Worm (Caenorhabditis elegans) whole organism, late embryonic: Measurements from ENCODE around the gene elt-4.

ENCODE experiments used
- K02D7.2 ChIP-seq: sonication (generic microtip); optimal IDR thresholded peaks from 2 replicates; lab custom pipeline; 2017; ENCODE audit warnings: mild to moderate bottlenecking, missing genetic modification characterization, missing compliant biosample characterization
- K09A11.1 ChIP-seq: sonication (generic microtip); optimal IDR thresholded peaks from 2 replicates; lab custom pipeline; 2017; ENCODE audit warnings: antibody characterized with exemption, mild to moderate bottlenecking, missing genetic modification characterization, missing compliant biosample characterization; ENCODE audit not compliant: insufficient read depth
- T23F11.4 ChIP-seq: fragments of 200-800 bp; sonication (Bioruptor generic); optimal IDR thresholded peaks from 2 replicates; lab custom pipeline; 2018; ENCODE audit warnings: mild to moderate bottlenecking, missing genetic modification characterization, missing compliant biosample characterization
- Y22D7AL.16 ChIP-seq: sonication (generic microtip); optimal IDR thresholded peaks from 2 replicates; lab custom pipeline; 2016; ENCODE audit warnings: missing genetic modification characterization, missing compliant biosample characterization
- ceh-18 ChIP-seq: sonication (generic microtip); optimal IDR thresholded peaks from 2 replicates; lab custom pipeline; 2016; ENCODE audit warnings: missing genetic modification characterization, missing compliant biosample characterization
- ceh-22 ChIP-seq: sonication (generic microtip); optimal IDR thresholded peaks from 2 replicates; lab custom pipeline; 2017; ENCODE audit warnings: missing biosample characterization, missing genetic modification characterization
- ceh-30 ChIP-seq: fragments of 150-350 bp; optimal IDR thresholded peaks from 2 replicates; lab custom pipeline; 2014; ENCODE audit warnings: missing biosample characterization, missing genetic modification characterization
- ceh-31 ChIP-seq: sonication (generic microtip); optimal IDR thresholded peaks from 2 replicates; lab custom pipeline; 2016; ENCODE audit warnings: missing genetic modification characterization, missing compliant biosample characterization
- ceh-34 ChIP-seq: sonication (generic microtip); optimal IDR thresholded peaks from 2 replicates; lab custom pipeline; 2016; ENCODE audit warnings: mild to moderate bottlenecking, missing genetic modification characterization, missing compliant biosample characterization
- ceh-48 ChIP-seq: sonication (generic microtip); optimal IDR thresholded peaks from 2 replicates; lab custom pipeline; 2016; ENCODE audit warnings: missing genetic modification characterization, inconsistent platforms, missing compliant biosample characterization
- ceh-6 ChIP-seq: fragments of 200-800 bp; sonication (Bioruptor generic); optimal IDR thresholded peaks from 2 replicates; lab custom pipeline; 2018; ENCODE audit warnings: mild to moderate bottlenecking, missing genetic modification characterization, missing compliant biosample characterization
- dve-1 ChIP-seq: sonication (generic microtip); optimal IDR thresholded peaks from 2 replicates; lab custom pipeline; 2017; ENCODE audit warnings: antibody characterized with exemption, mild to moderate bottlenecking, missing genetic modification characterization, missing compliant biosample characterization
- elt-2 ChIP-seq: sonication (generic microtip); optimal IDR thresholded peaks from 2 replicates; lab custom pipeline; 2016; ENCODE audit warnings: missing genetic modification reagents, missing genetic modification characterization, missing compliant biosample characterization
- elt-4 ChIP-seq: sonication (generic microtip); optimal IDR thresholded peaks from 2 replicates; lab custom pipeline; 2016; ENCODE audit warnings: missing genetic modification characterization, missing compliant biosample characterization
- ets-4 ChIP-seq: sonication (generic microtip); optimal IDR thresholded peaks from 2 replicates; lab custom pipeline; 2016; ENCODE audit warnings: missing genetic modification characterization, missing compliant biosample characterization
- fax-1 ChIP-seq: sonication (generic microtip); optimal IDR thresholded peaks from 2 replicates; lab custom pipeline; 2016; ENCODE audit warnings: missing genotype, missing genetic modification characterization, missing compliant biosample characterization
- fkh-10 ChIP-seq: fragments of 150-350 bp; optimal IDR thresholded peaks from 2 replicates; lab custom pipeline; 2014; ENCODE audit warnings: missing biosample characterization, missing genetic modification reagents, missing genetic modification characterization
- gmeb-2 ChIP-seq: sonication (generic microtip); optimal IDR thresholded peaks from 2 replicates; lab custom pipeline; 2016; ENCODE audit warnings: missing genetic modification characterization, inconsistent platforms, missing compliant biosample characterization
- hlh-13 ChIP-seq: fragments of 200-800 bp; sonication (Bioruptor generic); optimal IDR thresholded peaks from 2 replicates; lab custom pipeline; 2018; ENCODE audit warnings: mild to moderate bottlenecking, missing genetic modification characterization, missing compliant biosample characterization
- hlh-30 ChIP-seq: sonication (generic microtip); optimal IDR thresholded peaks from 2 replicates; lab custom pipeline; 2017; ENCODE audit warnings: antibody characterized with exemption, missing genetic modification characterization, missing compliant biosample characterization; ENCODE audit not compliant: insufficient read depth
- hlh-6 ChIP-seq: sonication (generic microtip); optimal IDR thresholded peaks from 2 replicates; lab custom pipeline; 2016; ENCODE audit warnings: missing genotype, missing genetic modification characterization, missing compliant biosample characterization
- lim-6 ChIP-seq: sonication (generic microtip); optimal IDR thresholded peaks from 2 replicates; lab custom pipeline; 2016; ENCODE audit warnings: missing genetic modification characterization, missing compliant biosample characterization
- lin-11 ChIP-seq: fragments of 200-800 bp; sonication (Bioruptor generic); optimal IDR thresholded peaks from 2 replicates; lab custom pipeline; 2018; ENCODE audit warnings: mild to moderate bottlenecking, missing genetic modification characterization, missing compliant biosample characterization
- madf-2 ChIP-seq: sonication (generic microtip); optimal IDR thresholded peaks from 2 replicates; lab custom pipeline; 2017; ENCODE audit warnings: missing genetic modification characterization, missing compliant biosample characterization
- mec-3 ChIP-seq: sonication (generic microtip); optimal IDR thresholded peaks from 2 replicates; lab custom pipeline; 2016; ENCODE audit warnings: borderline replicate concordance, missing genetic modification characterization, missing compliant biosample characterization
- nhr-232 ChIP-seq: sonication (generic microtip); optimal IDR thresholded peaks from 2 replicates; lab custom pipeline; 2016; ENCODE audit warnings: missing genetic modification characterization, missing compliant biosample characterization
- npax-4 ChIP-seq: sonication (generic microtip); optimal IDR thresholded peaks from 2 replicates; lab custom pipeline; 2016; ENCODE audit warnings: missing genetic modification characterization, missing compliant biosample characterization
- pag-3 ChIP-seq: sonication (generic microtip); optimal IDR thresholded peaks from 2 replicates; lab custom pipeline; 2016; ENCODE audit warnings: missing compliant biosample characterization, missing genetic modification characterization, borderline replicate concordance
- pat-9 ChIP-seq: fragments of 200-800 bp; sonication (Bioruptor generic); optimal IDR thresholded peaks from 2 replicates; lab custom pipeline; 2018; ENCODE audit warnings: mild to moderate bottlenecking, missing genetic modification characterization, moderate library complexity, missing compliant biosample characterization
- pax-1 ChIP-seq: fragments of 150-350 bp; optimal IDR thresholded peaks from 2 replicates; lab custom pipeline; 2014; ENCODE audit warnings: missing biosample characterization, missing genetic modification characterization
- pqm-1 ChIP-seq: sonication (generic microtip); optimal IDR thresholded peaks from 2 replicates; lab custom pipeline; 2016; ENCODE audit warnings: missing genetic modification characterization, missing compliant biosample characterization
- pros-1 ChIP-seq: fragments of 150-350 bp; optimal IDR thresholded peaks from 2 replicates; lab custom pipeline; 2014; ENCODE audit warnings: missing biosample characterization, missing genetic modification reagents, missing genetic modification characterization
- sox-2 ChIP-seq: fragments of 200-800 bp; sonication (Bioruptor generic); IDR thresholded peaks from 2 replicates; pipeline ENCODE4 v1.3.6; 2022; ENCODE audit warnings: missing genetic modification reagents, missing genetic modification characterization, missing compliant biosample characterization
- sox-4 ChIP-seq: sonication (generic microtip); optimal IDR thresholded peaks from 2 replicates; lab custom pipeline; 2017; ENCODE audit warnings: mild to moderate bottlenecking, missing genetic modification characterization, inconsistent platforms, missing compliant biosample characterization
- tbx-7 ChIP-seq: sonication (generic microtip); optimal IDR thresholded peaks from 2 replicates; lab custom pipeline; 2016; ENCODE audit warnings: missing genotype, missing genetic modification characterization, missing compliant biosample characterization
- ttx-3 ChIP-seq: sonication (generic microtip); optimal IDR thresholded peaks from 2 replicates; lab custom pipeline; 2016; ENCODE audit warnings: missing genetic modification reagents, missing genetic modification characterization, missing compliant biosample characterization
- unc-3 ChIP-seq, 2 experiments: fragments of 200-800 bp in 1 of 2; sonication (Bioruptor generic) in 1 of 2; sonication (generic microtip) in 1 of 2; conservative IDR thresholded peaks in 1 of 2; optimal IDR thresholded peaks in 1 of 2; 2 replicates each; pipeline versions ENCODE4 v1.3.6 to Lab custom; 2016 to 2022; ENCODE audit warnings: missing compliant biosample characterization in 2 of 2, missing genetic modification characterization in 2 of 2, missing genetic modification reagents in 1 of 2
- unc-55 ChIP-seq: sonication (generic microtip); optimal IDR thresholded peaks from 2 replicates; lab custom pipeline; 2017; ENCODE audit warnings: missing biosample characterization, missing genetic modification reagents, missing genetic modification characterization
- zip-5 ChIP-seq: sonication (generic microtip); optimal IDR thresholded peaks from 2 replicates; lab custom pipeline; 2016; ENCODE audit warnings: missing genetic modification characterization, missing compliant biosample characterization
- ztf-16 ChIP-seq: sonication (generic microtip); optimal IDR thresholded peaks from 2 replicates; lab custom pipeline; 2017; ENCODE audit warnings: missing genetic modification characterization, missing compliant biosample characterization

elt-4 gene

ce11 chrX:10474998-10475577, at the start of gene elt-4:
Gene elt-4, plus strand, starts transcription at chrX:10475527.
- TF ChIP-seq fax-1 (tag; lab: Kevin White, UChicago) (no peak), T23F11.4 (GFP tag; lab: Kevin White, UChicago) (no peak), lin-11 (tag; lab: Kevin White, UChicago) (no peak), pat-9 (tag; lab: Kevin White, UChicago) (no peak), dve-1 (tag; lab: Kevin White, UChicago) (no peak), fkh-10 (GFP tag; lab: Kevin White, UChicago) (no peak), hlh-30 (tag; lab: Kevin White, UChicago) (no peak), pros-1 (no peak), gmeb-2 (tag; lab: Kevin White, UChicago) (no peak), nhr-232 (tag; lab: Kevin White, UChicago) (no peak), ceh-18 (tag; lab: Kevin White, UChicago) (no peak), elt-2 (tag; lab: Kevin White, UChicago) (no peak), mec-3 (tag; lab: Kevin White, UChicago) (no peak), ceh-6 (no peak), hlh-13 (GFP tag; lab: Kevin White, UChicago) (no peak), Y22D7AL.16 (tag; lab: Kevin White, UChicago) (no peak)

- TF ChIP-seq pros-1 (no peak), ztf-16 (tag; lab: Kevin White, UChicago) (no peak), lim-6 (no peak), K02D7.2 (tag; lab: Kevin White, UChicago) (no peak), ets-4 (tag; lab: Kevin White, UChicago) (no peak), tbx-7 (tag; lab: Kevin White, UChicago) (no peak), sox-2 (GFP tag; lab: Robert Waterston, UW) (no peak), madf-2 (no peak), ceh-48 (tag; lab: Kevin White, UChicago) (no peak), zip-5 (no peak), hlh-13 (GFP tag; lab: Kevin White, UChicago) (no peak)
Observed at ce11 chrX:10428109-10428508, 47.2 kb upstream of the elt-4 start.

DNA sequence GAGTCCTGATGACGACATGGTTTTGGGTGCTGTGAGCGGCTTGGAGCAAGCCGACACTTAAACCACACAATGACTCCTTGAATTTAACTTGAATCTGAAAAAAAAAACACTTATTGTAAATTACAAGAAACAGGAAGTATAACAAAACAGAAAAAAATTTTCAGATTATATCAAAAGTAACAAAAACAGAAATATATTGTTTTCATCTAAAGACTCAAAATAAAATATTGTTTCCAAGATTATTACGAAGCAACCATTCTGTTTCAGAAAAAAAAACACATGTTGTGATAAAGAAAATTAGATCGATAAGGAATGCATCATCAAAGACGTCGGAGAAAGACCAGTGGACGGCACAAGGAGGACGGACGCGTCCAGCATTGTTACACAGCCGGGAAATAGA, 46.8 kb upstream of the elt-4 start, which contains the start of gene mig-15:
TSS of gene mig-15 (minus strand) at position 101 of the 400 bp plus-strand sequence.
- no peak for TF ChIP-seq sox-2 (GFP tag; lab: Robert Waterston, UW)
- TF ChIP-seq unc-3 (GFP tag; conservative IDR thresholded peaks at IDR 0.05; lab: Robert Waterston, UW) = no peak
- TF ChIP-seq unc-3 (tag; optimal IDR thresholded peaks at IDR 0.05; lab: Kevin White, UChicago) = no peak
- no peak for TF ChIP-seq K09A11.1 (tag; lab: Kevin White, UChicago)
- TF ChIP-seq sox-4 (tag; lab: Kevin White, UChicago) = no peak
- TF ChIP-seq ceh-30 (tag; lab: Kevin White, UChicago) = no peak
- no peak for TF ChIP-seq ceh-18 (tag; lab: Kevin White, UChicago)
- TF ChIP-seq ceh-22 = no peak
- no peak for TF ChIP-seq pag-3 (tag; lab: Kevin White, UChicago)
- no peak for TF ChIP-seq npax-4 (tag; lab: Kevin White, UChicago)

ce11 chrX:10429203-10429602, 46.1 kb upstream of the elt-4 start:
- TF ChIP-seq hlh-30 (tag; lab: Kevin White, UChicago) (no peak), hlh-6 (tag; lab: Kevin White, UChicago) (no peak), unc-55 (GFP tag; lab: Kevin White, UChicago) (no peak), ttx-3 (tag; lab: Kevin White, UChicago) (no peak), ceh-34 (tag; lab: Kevin White, UChicago) (no peak), elt-4 (tag; lab: Kevin White, UChicago) (no peak), pax-1 (tag; lab: Kevin White, UChicago) (no peak), ceh-31 (tag; lab: Kevin White, UChicago) (no peak), pqm-1 (tag; lab: Kevin White, UChicago) (no peak)
